Worm (Caenorhabditis elegans) whole organism, L4 larva: ENCODE results near the gene wrm-1.

Experiments
- F10B5.3 ChIP-seq: sonication (generic microtip); optimal IDR thresholded peaks from 2 replicates; lab custom pipeline; 2016; ENCODE audit warnings: mild to moderate bottlenecking, missing genetic modification characterization, missing compliant biosample characterization
- F26F4.8 ChIP-seq: fragments of 200-800 bp; sonication (Bioruptor generic); conservative IDR thresholded peaks from 2 replicates; pipeline ENCODE4 v1.3.6; 2022; ENCODE audit warnings: missing genetic modification characterization, missing compliant biosample characterization
- F37D6.2 ChIP-seq: sonication (generic microtip); optimal IDR thresholded peaks from 2 replicates; lab custom pipeline; 2016; ENCODE audit warnings: mild to moderate bottlenecking, missing genetic modification characterization, missing compliant biosample characterization
- F44E2.7 ChIP-seq: fragments of 200-800 bp; sonication (Bioruptor generic); IDR thresholded peaks from 2 replicates; pipeline ENCODE4 v2.1.2; 2022; ENCODE audit warnings: missing genetic modification characterization, missing compliant biosample characterization
- F49E8.2 ChIP-seq: sonication (generic microtip); optimal IDR thresholded peaks from 2 replicates; lab custom pipeline; 2016; ENCODE audit warnings: missing compliant biosample characterization, mild to moderate bottlenecking, missing genetic modification characterization, borderline replicate concordance
- R02D3.7 ChIP-seq: fragments of 150-350 bp; sonication (generic microtip); optimal IDR thresholded peaks from 3 replicates; lab custom pipeline; 2014; ENCODE audit warnings: missing biosample characterization, missing genetic modification characterization
- T20F7.1 ChIP-seq: fragments of 200-800 bp; sonication (Bioruptor generic); optimal IDR thresholded peaks from 2 replicates; lab custom pipeline; 2018; ENCODE audit warnings: mild to moderate bottlenecking, missing genetic modification characterization, missing compliant biosample characterization
- Y105C5A.15 ChIP-seq: fragments of 200-800 bp; sonication (Bioruptor generic); IDR thresholded peaks from 2 replicates; pipeline ENCODE4 v1.3.6; 2022; ENCODE audit warnings: missing genetic modification characterization, missing compliant biosample characterization
- ZK546.5 ChIP-seq, 2 experiments: sonication (generic microtip); optimal IDR thresholded peaks; 2 replicates each; lab custom pipeline; 2017; ENCODE audit warnings: missing biosample characterization in 2 of 2, missing genetic modification characterization in 2 of 2
- aha-1 ChIP-seq: fragments of 150-350 bp; peaks from one replicate; lab custom pipeline; 2014; ENCODE audit warnings: missing biosample characterization, missing genetic modification characterization
- ama-1 ChIP-seq: fragments of 150-350 bp; optimal IDR thresholded peaks from 2 replicates; lab custom pipeline; 2014; ENCODE audit warnings: inconsistent platforms, mixed read lengths
- arid-1 ChIP-seq: fragments of 200-800 bp; sonication (Bioruptor generic); conservative IDR thresholded peaks from 2 replicates; pipeline ENCODE4 v1.3.6; 2022; ENCODE audit warnings: missing genetic modification reagents, missing genetic modification characterization, missing compliant biosample characterization
- attf-4 ChIP-seq: sonication (generic microtip); optimal IDR thresholded peaks from 3 replicates; lab custom pipeline; 2017; ENCODE audit warnings: missing biosample characterization, missing genetic modification characterization
- ceh-28 ChIP-seq: fragments of 150-350 bp; optimal IDR thresholded peaks from 2 replicates; lab custom pipeline; 2014; ENCODE audit warnings: missing biosample characterization, missing genetic modification reagents, missing genetic modification characterization
- ceh-32 ChIP-seq: sonication (generic microtip); optimal IDR thresholded peaks from 2 replicates; lab custom pipeline; 2016; ENCODE audit warnings: mild to moderate bottlenecking, missing genetic modification characterization, missing compliant biosample characterization; ENCODE audit not compliant: poor library complexity
- ces-1 ChIP-seq: fragments of 150-350 bp; sonication (generic microtip); optimal IDR thresholded peaks from 4 replicates; lab custom pipeline; 2014; ENCODE audit warnings: missing biosample characterization, missing genetic modification reagents, missing genetic modification characterization
- cey-2 ChIP-seq: sonication (generic microtip); optimal IDR thresholded peaks from 3 replicates; lab custom pipeline; 2017; ENCODE audit warnings: missing genetic modification characterization, mild to moderate bottlenecking, missing compliant biosample characterization, antibody characterized with exemption, borderline replicate concordance; ENCODE audit not compliant: insufficient read depth
- daf-16 ChIP-seq, 3 experiments: sonication (generic microtip); optimal IDR thresholded peaks; 2 replicates each; lab custom pipeline; 2016 to 2017; ENCODE audit warnings: missing genetic modification characterization in 3 of 3, missing genetic modification reagents in 3 of 3, mild to moderate bottlenecking in 2 of 3, missing compliant biosample characterization in 2 of 3, missing biosample characterization in 1 of 3, moderate library complexity in 1 of 3
- daf-19 ChIP-seq: fragments of 200-800 bp; sonication (Bioruptor generic); conservative IDR thresholded peaks from 2 replicates; pipeline ENCODE4 v1.3.6; 2022; ENCODE audit warnings: missing genetic modification characterization, missing compliant biosample characterization
- dmd-8 ChIP-seq: fragments of 200-800 bp; sonication (Bioruptor generic); IDR thresholded peaks from 2 replicates; pipeline ENCODE4 v1.3.6; 2022; ENCODE audit warnings: missing genetic modification characterization, missing compliant biosample characterization
- dpl-1 ChIP-seq: fragments of 150-350 bp; optimal IDR thresholded peaks from 2 replicates; lab custom pipeline; 2014; ENCODE audit warnings: missing biosample characterization, missing genetic modification reagents, missing genetic modification characterization
- duxl-1 ChIP-seq: sonication (generic microtip); optimal IDR thresholded peaks from 2 replicates; lab custom pipeline; 2016; ENCODE audit warnings: mild to moderate bottlenecking, missing genetic modification characterization, moderate library complexity, missing compliant biosample characterization; ENCODE audit not compliant: poor library complexity
- egl-27 ChIP-seq: sonication (generic microtip); optimal IDR thresholded peaks from 3 replicates; lab custom pipeline; 2017; ENCODE audit warnings: missing biosample characterization, missing genetic modification reagents, missing genetic modification characterization
- fkh-10 ChIP-seq: fragments of 150-350 bp; optimal IDR thresholded peaks from 2 replicates; lab custom pipeline; 2014; ENCODE audit warnings: missing biosample characterization, missing genetic modification reagents, missing genetic modification characterization
- hlh-11 ChIP-seq: fragments of 200-800 bp; sonication (Bioruptor generic); optimal IDR thresholded peaks from 2 replicates; lab custom pipeline; 2018; ENCODE audit warnings: mild to moderate bottlenecking, missing genetic modification characterization, missing compliant biosample characterization
- lin-13 ChIP-seq: fragments of 150-350 bp; optimal IDR thresholded peaks from 2 replicates; lab custom pipeline; 2014; ENCODE audit warnings: missing biosample characterization, missing genetic modification reagents, missing genetic modification characterization
- lin-15B ChIP-seq: fragments of 150-350 bp; sonication (generic microtip); optimal IDR thresholded peaks from 3 replicates; lab custom pipeline; 2014; ENCODE audit warnings: missing biosample characterization, missing genetic modification characterization
- lin-29 ChIP-seq: fragments of 200-800 bp; sonication (Bioruptor generic); IDR thresholded peaks from 2 replicates; pipeline ENCODE4 v1.3.6; 2022; ENCODE audit warnings: missing genetic modification reagents, missing genetic modification characterization, missing compliant biosample characterization
- madf-5 ChIP-seq, 2 experiments: fragments of 200-800 bp; sonication (Bioruptor generic); IDR thresholded peaks; 2 replicates each; pipeline ENCODE4 v1.3.6; 2022; ENCODE audit warnings: missing compliant biosample characterization in 2 of 2, missing genetic modification characterization in 2 of 2
- mes-2 ChIP-seq: sonication (generic microtip); optimal IDR thresholded peaks from 2 replicates; lab custom pipeline; 2016; ENCODE audit warnings: missing genotype, mild to moderate bottlenecking, missing genetic modification characterization, missing compliant biosample characterization; ENCODE audit not compliant: poor library complexity, severe bottlenecking
- mxl-2 ChIP-seq: fragments of 200-800 bp; sonication (Bioruptor generic); conservative IDR thresholded peaks from 2 replicates; pipeline ENCODE4 v1.3.6; 2022; ENCODE audit warnings: missing genetic modification reagents, missing genetic modification characterization, missing compliant biosample characterization
- nhr-10 ChIP-seq: fragments of 150-350 bp; optimal IDR thresholded peaks from 2 replicates; lab custom pipeline; 2014; ENCODE audit warnings: missing biosample characterization, missing genetic modification characterization
- nhr-41 ChIP-seq: fragments of 200-800 bp; sonication (Bioruptor generic); IDR thresholded peaks from 2 replicates; pipeline ENCODE4 v1.3.6; 2022; ENCODE audit warnings: missing genetic modification reagents, missing genetic modification characterization, missing compliant biosample characterization
- nhr-48 ChIP-seq: sonication (generic microtip); optimal IDR thresholded peaks from 2 replicates; lab custom pipeline; 2016; ENCODE audit warnings: mild to moderate bottlenecking, missing genetic modification characterization, missing compliant biosample characterization
- nhr-6 ChIP-seq: fragments of 150-350 bp; optimal IDR thresholded peaks from 2 replicates; lab custom pipeline; 2014; ENCODE audit warnings: missing biosample characterization, missing genetic modification characterization
- pha-4 ChIP-seq, 2 experiments: fragments of 150-350 bp in 1 of 2; fragments of 200-800 bp in 1 of 2; sonication (Bioruptor generic) in 1 of 2; IDR thresholded peaks in 1 of 2; optimal IDR thresholded peaks in 1 of 2; 2 replicates each; pipeline versions ENCODE4 v1.3.6 to Lab custom; 2014 to 2022; ENCODE audit warnings: missing genetic modification characterization in 2 of 2, missing genetic modification reagents in 2 of 2, missing biosample characterization in 1 of 2, missing compliant biosample characterization in 1 of 2
- pqm-1 ChIP-seq: sonication (generic microtip); optimal IDR thresholded peaks from 2 replicates; lab custom pipeline; 2017; ENCODE audit warnings: missing biosample characterization, missing genetic modification characterization
- rbr-2 ChIP-seq: sonication (generic microtip); optimal IDR thresholded peaks from 2 replicates; lab custom pipeline; 2016; ENCODE audit warnings: missing genotype, missing genetic modification characterization, missing compliant biosample characterization
- saeg-2 ChIP-seq: fragments of 200-800 bp; sonication (Bioruptor generic); IDR thresholded peaks from 2 replicates; pipeline ENCODE4 v1.3.6; 2022; ENCODE audit warnings: missing genetic modification reagents, missing genetic modification characterization, missing compliant biosample characterization
- set-16 ChIP-seq: fragments of 200-800 bp; sonication (Bioruptor generic); IDR thresholded peaks from 2 replicates; pipeline ENCODE4 v1.3.6; 2022; ENCODE audit warnings: missing genetic modification reagents, missing genetic modification characterization, missing compliant biosample characterization
- snpc-1.2 ChIP-seq: fragments of 200-800 bp; sonication (Bioruptor generic); IDR thresholded peaks from 2 replicates; pipeline ENCODE4 v1.3.6; 2022; ENCODE audit warnings: missing genetic modification reagents, missing genetic modification characterization, missing compliant biosample characterization
- snpc-4 ChIP-seq: fragments of 150-350 bp; optimal IDR thresholded peaks from 2 replicates; lab custom pipeline; 2014; ENCODE audit warnings: missing biosample characterization, missing genetic modification characterization
- spr-1 ChIP-seq: sonication (generic microtip); optimal IDR thresholded peaks from 2 replicates; lab custom pipeline; 2016; ENCODE audit warnings: mild to moderate bottlenecking, missing genetic modification characterization, missing compliant biosample characterization
- spr-3 ChIP-seq: fragments of 200-800 bp; sonication (Bioruptor generic); optimal IDR thresholded peaks from 2 replicates; lab custom pipeline; 2018; ENCODE audit warnings: mild to moderate bottlenecking, missing genetic modification characterization, missing compliant biosample characterization
- unc-62 ChIP-seq, 3 experiments: fragments of 150-350 bp in 1 of 3; sonication (generic microtip); optimal IDR thresholded peaks in 2 of 3; peaks in 1 of 3; 1 replicate in 1 of 3; 2 replicates in 2 of 3; lab custom pipeline; 2014 to 2017; ENCODE audit warnings: missing biosample characterization in 3 of 3, missing genetic modification characterization in 3 of 3, missing genetic modification reagents in 3 of 3, missing genotype in 1 of 3
- vab-7 ChIP-seq: fragments of 200-800 bp; sonication (Bioruptor generic); IDR thresholded peaks from 2 replicates; pipeline ENCODE4 v1.3.6; 2022; ENCODE audit warnings: missing genetic modification reagents, missing genetic modification characterization, missing compliant biosample characterization
- zfp-2 ChIP-seq: sonication (generic microtip); optimal IDR thresholded peaks from 2 replicates; lab custom pipeline; 2016; ENCODE audit warnings: mild to moderate bottlenecking, missing genetic modification characterization, missing compliant biosample characterization
- zfp-3 ChIP-seq: fragments of 200-800 bp; sonication (Bioruptor generic); conservative IDR thresholded peaks from 2 replicates; pipeline ENCODE4 v1.3.6; 2022; ENCODE audit warnings: missing genetic modification reagents, missing genetic modification characterization, missing compliant biosample characterization
- zip-2 ChIP-seq: fragments of 150-350 bp; optimal IDR thresholded peaks from 2 replicates; lab custom pipeline; 2014; ENCODE audit warnings: missing biosample characterization, missing genetic modification characterization
- ztf-7 ChIP-seq: fragments of 150-350 bp; optimal IDR thresholded peaks from 2 replicates; lab custom pipeline; 2014; ENCODE audit warnings: missing biosample characterization, missing genetic modification characterization

Gene wrm-1

DNA sequence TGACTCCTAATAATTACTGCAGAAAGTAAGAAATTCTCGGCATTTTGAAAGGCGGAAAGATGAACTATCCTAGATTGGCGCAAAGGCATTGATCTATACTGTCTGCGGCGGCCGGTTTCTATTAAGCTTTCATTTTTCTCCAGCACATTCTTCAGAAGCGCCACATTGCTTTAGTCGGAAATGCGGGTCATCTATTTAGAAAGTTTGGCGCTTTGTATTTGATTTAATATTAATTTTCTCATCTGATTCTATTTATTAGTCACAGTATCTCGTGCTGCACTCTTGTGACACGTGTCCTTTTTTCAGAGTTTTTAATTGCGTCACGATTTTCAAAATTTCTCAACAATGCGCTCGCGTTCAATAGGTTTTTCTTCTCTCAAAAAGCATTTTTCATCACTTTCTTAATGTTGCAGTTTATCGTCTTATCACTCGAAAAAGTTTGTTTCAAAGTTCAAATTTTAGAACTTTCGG, 7.6 kb upstream of the wrm-1 start (continued):
- TF ChIP-seq arid-1 (GFP tag; lab: Robert Waterston, UW) (no peak), egl-27 (tag; lab: Kevin White, UChicago) (no peak), dmd-8 (no peak), attf-4 (tag; lab: Kevin White, UChicago) (no peak), duxl-1 (tag; lab: Kevin White, UChicago) (no peak), nhr-10 (tag; lab: Kevin White, UChicago) (no peak), T20F7.1 (peak; percentile 64), nhr-41 (GFP tag; lab: Robert Waterston, UW) (no peak), saeg-2 (no peak), nhr-6 (tag; lab: Kevin White, UChicago) (no peak), ceh-28 (tag; lab: Kevin White, UChicago) (no peak), set-16 (GFP tag; lab: Robert Waterston, UW) (no peak), ama-1 (lab: Kevin White, UChicago) (peak; percentile 33), snpc-4 (tag; lab: Kevin White, UChicago) (no peak), lin-15B (tag; lab: Kevin White, UChicago) (no peak), lin-13 (GFP tag; lab: Kevin White, UChicago) (no peak), nhr-48 (tag; lab: Kevin White, UChicago) (peak; percentile 55), daf-19 (no peak), snpc-1.2 (no peak), unc-62 (GFP tag; optimal IDR thresholded peaks at IDR 0.05 in 1 of 2; lab: Kevin White, UChicago) (peak in 1 of 2 experiments; percentile 76), unc-62 (tag; optimal IDR thresholded peaks at IDR 0.05; lab: Kevin White, UChicago) (no peak), F49E8.2 (tag; lab: Kevin White, UChicago) (no peak), daf-16 (GFP tag; optimal IDR thresholded peaks at IDR 0.05; lab: Kevin White, UChicago) (no peak), daf-16 (tag; optimal IDR thresholded peaks at IDR 0.05; lab: Kevin White, UChicago) (peak; percentile 8), R02D3.7 (no peak), cey-2 (tag; lab: Kevin White, UChicago) (no peak), fkh-10 (GFP tag; lab: Kevin White, UChicago) (no peak), F10B5.3 (tag; lab: Kevin White, UChicago) (no peak), hlh-11 (tag; lab: Kevin White, UChicago) (no peak), Y105C5A.15 (GFP tag; lab: Robert Waterston, UW) (no peak), ztf-7 (tag; lab: Kevin White, UChicago) (no peak), vab-7 (GFP tag; lab: Robert Waterston, UW) (no peak), F26F4.8 (GFP tag; lab: Robert Waterston, UW) (no peak), lin-29 (GFP tag; lab: Robert Waterston, UW) (no peak), mes-2 (tag; lab: Kevin White, UChicago) (peak; percentile 50), spr-1 (tag; lab: Kevin White, UChicago) (no peak), pha-4 (GFP tag; IDR thresholded peaks at IDR 0.05; lab: Robert Waterston, UW) (no peak), pha-4 (tag; optimal IDR thresholded peaks at IDR 0.05; lab: Kevin White, UChicago) (no peak), pqm-1 (tag; lab: Kevin White, UChicago) (peak; percentile 16), rbr-2 (no peak), zfp-3 (GFP tag; lab: Robert Waterston, UW) (peak; percentile 35; the same call in 1 of the 2 replicates), ZK546.5 (tag; optimal IDR thresholded peaks at IDR 0.05; lab: Kevin White, UChicago) (no peak), zfp-2 (tag; lab: Kevin White, UChicago) (no peak), madf-5 (GFP tag; IDR thresholded peaks at IDR 0.05; lab: Robert Waterston, UW) (0 out of 4 replicates have a peak, but pooled peaks of 1 of the 2 experiments have one; percentile 53), F44E2.7 (GFP tag; lab: Robert Waterston, UW) (no peak), mxl-2 (GFP tag; lab: Robert Waterston, UW) (no peak), ceh-32 (tag; lab: Kevin White, UChicago) (no peak), dpl-1 (GFP tag; lab: Kevin White, UChicago) (no peak), F37D6.2 (tag; lab: Kevin White, UChicago) (no peak), ces-1 (GFP tag; lab: Kevin White, UChicago) (no peak), aha-1 (tag; lab: Kevin White, UChicago) (peak; percentile 55), zip-2 (no peak), spr-3 (GFP tag; lab: Kevin White, UChicago) (no peak)
